Worm (Caenorhabditis elegans): ENCODE measurements around the gene bbs-8.

DNA sequence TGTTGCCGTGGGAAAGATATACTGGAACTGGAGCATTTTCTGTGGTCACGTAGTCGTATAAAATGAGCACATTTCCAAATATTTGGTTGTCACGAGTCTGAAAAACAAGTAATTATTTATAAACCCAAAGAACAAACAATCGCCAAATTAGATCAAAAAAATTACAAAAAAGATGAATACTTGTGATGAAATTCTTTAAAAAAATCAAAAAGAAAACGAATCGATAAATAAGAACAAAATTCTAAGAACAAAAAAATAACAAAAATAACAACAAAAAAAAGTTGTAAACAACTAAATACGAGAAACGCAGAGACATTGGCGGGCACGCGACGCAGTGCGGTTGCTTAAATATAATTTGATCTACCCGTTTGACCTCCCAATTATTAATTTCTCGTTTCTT lies 8.9 kb upstream of the bbs-8 start, which contains the start of gene ZC404.16:
- TF ChIP-seq unc-55 (GFP tag; optimal IDR thresholded peaks at IDR 0.05) (no peak), nhr-12 (tag; optimal IDR thresholded peaks at IDR 0.05) (no peak), blmp-1 (tag; optimal IDR thresholded peaks at IDR 0.05; ENCODE audit: insufficient read depth) (no peak)

All from whole organism, L2 larva.